Worm (Caenorhabditis elegans): ENCODE results near the gene W07E6.5.
"Not testable (repeated sequence)": the region's sequence is repeated elsewhere in the genome, so short reads cannot be mapped to it uniquely, and the experiment has no call there.

W07E6.5 gene

DNA sequence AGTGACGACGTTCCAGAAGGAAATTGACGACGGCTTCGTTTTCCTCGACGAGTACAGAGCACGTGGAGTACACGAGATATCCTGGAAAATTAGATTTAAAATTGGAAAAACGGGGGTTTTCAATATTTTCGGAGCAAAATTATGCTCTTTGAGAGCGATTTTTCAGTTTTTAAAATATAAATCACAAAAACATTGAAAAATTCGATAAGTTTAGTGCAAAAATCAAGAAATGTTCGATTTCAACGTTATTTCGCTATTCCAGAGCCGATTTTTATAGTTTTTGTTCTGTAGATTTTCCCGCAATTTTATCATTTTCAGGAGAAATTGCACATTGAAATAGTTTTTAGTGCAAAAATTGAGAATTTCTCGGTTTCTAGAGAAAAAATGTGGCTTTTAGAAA lies at the start of gene W07E6.5:
Gene W07E6.5, plus strand, starts transcription at position 301 of the 400 bp plus-strand sequence.
- no peak for TF ChIP-seq dao-5 (tag; optimal IDR thresholded peaks at IDR 0.05)
- TF ChIP-seq W03F9.2 (tag; optimal IDR thresholded peaks at IDR 0.05), result no peak

DNA sequence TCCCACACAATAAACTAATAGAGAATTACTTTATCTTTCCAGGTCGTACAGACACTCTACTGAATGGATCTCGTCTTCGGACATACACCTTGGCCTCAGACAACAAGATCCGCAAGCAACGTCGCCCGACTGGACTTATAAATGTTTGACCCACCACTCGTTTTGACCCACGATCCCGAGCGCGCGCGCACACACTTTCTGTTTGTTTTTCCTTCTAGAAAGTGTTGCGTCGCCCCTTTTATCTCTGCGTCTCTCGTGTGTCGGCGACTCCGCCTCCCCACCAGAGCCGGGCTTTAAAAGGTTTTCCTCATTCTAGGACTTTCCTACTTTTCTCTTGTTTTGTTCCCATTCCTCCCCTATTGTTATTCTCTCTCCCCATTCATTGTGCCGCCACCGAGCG lies 36.0 kb upstream of the W07E6.5 start:
- TF ChIP-seq dao-5 (tag; optimal IDR thresholded peaks at IDR 0.05) (no peak), him-1 (tag; optimal IDR thresholded peaks at IDR 0.05) (no peak), W03F9.2 (tag; optimal IDR thresholded peaks at IDR 0.05) (no peak)

ce11 chrII:441102-441501 lies 32.2 kb upstream of the W07E6.5 start, which contains the start of gene C24H12.1:
Gene C24H12.1 (plus strand): TSS chrII:441402.
- not testable (repeated sequence) for TF ChIP-seq dao-5, him-1, W03F9.2 (tag; optimal IDR thresholded peaks at IDR 0.05)

DNA sequence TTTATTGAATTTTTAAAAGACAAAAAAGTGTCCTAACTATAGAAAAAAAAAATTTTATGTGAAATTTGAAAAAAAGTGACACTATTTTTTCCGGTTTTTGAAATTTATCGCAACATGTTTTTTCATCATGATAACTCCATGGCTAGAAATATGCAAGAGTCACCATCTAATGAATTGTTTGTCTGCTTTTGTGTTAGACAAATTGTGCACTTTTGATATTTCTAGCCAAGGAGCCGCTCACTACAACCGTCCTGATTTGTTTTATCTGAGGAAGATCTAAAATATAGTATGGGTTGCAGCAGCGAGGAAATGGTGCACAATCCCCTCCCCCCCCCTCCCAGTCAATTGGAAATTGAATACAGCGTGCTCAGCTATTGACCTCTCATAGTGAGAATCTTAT lies 18.7 kb upstream of the W07E6.5 start, which contains the start of gene W10D9.1:
Gene W10D9.1, plus strand, starts transcription at position 301 of the 400 bp plus-strand sequence.
- TF ChIP-seq dao-5, him-1, W03F9.2 (tag; optimal IDR thresholded peaks at IDR 0.05): not testable (repeated sequence)

DNA sequence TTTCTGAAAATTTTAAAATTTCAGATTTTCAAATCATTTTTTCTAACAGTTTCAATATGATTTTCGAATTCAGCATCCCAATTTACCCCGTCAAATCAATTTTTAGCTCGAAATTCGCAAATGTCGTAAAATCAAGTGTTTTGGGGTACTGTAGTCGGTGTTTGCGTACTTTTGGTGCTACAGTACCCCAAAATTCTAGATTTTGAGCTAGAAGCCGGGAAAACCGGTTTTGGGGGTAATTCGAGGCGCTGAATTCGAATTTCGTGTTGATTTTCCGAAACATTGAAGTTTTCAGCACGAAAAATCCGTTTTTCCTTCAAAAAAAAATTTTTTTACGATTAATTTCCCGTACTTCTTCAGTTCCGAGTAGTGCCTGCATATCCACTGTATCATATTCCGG lies 16.9 kb upstream of the W07E6.5 start:
- no peak for TF ChIP-seq dao-5 (tag; optimal IDR thresholded peaks at IDR 0.05)
- TF ChIP-seq W03F9.2 (tag; optimal IDR thresholded peaks at IDR 0.05), result no peak
- no peak for TF ChIP-seq him-1 (tag; optimal IDR thresholded peaks at IDR 0.05)

DNA sequence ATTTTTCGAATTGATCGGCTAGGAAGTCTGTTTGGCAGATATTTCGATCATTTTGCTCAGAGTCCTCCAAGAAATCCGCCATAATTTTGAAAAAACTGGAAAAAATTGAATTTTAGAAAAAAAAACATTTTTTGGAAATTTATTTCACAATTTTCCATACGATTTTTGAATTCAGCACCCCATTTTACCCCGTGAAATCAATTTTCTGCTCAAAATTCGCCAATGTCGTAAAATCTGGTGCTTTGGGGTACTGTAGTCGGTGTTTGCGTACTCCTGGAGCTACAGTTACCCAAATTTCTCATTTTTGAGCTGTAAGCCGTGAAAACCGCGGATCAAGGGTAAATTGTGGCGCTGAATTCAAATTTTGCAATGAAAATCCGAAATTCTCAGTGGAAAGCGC lies 15.5 kb upstream of the W07E6.5 start, which contains the start of gene gvd-1:
Gene gvd-1, minus strand, starts transcription at position 101 of the 400 bp plus-strand sequence.
- TF ChIP-seq W03F9.2 (tag; optimal IDR thresholded peaks at IDR 0.05) (no peak), dao-5 (tag; optimal IDR thresholded peaks at IDR 0.05) (no peak), him-1 (tag; optimal IDR thresholded peaks at IDR 0.05) (no peak)

ce11 chrII:460835-461234 lies 12.5 kb upstream of the W07E6.5 start, which contains the start of gene W10D9.3:
Gene W10D9.3 (minus strand): TSS chrII:460935.
- no peak for TF ChIP-seq dao-5 (tag; optimal IDR thresholded peaks at IDR 0.05)
- no peak for TF ChIP-seq W03F9.2 (tag; optimal IDR thresholded peaks at IDR 0.05)
- no peak for TF ChIP-seq him-1 (tag; optimal IDR thresholded peaks at IDR 0.05)

- TF ChIP-seq W03F9.2 (tag; optimal IDR thresholded peaks at IDR 0.05) (no peak), dao-5 (tag; optimal IDR thresholded peaks at IDR 0.05) (no peak), him-1 (tag; optimal IDR thresholded peaks at IDR 0.05) (no peak)
These were observed 12.0 kb upstream of the W07E6.5 start for ce11 chrII:461297-461696.

DNA sequence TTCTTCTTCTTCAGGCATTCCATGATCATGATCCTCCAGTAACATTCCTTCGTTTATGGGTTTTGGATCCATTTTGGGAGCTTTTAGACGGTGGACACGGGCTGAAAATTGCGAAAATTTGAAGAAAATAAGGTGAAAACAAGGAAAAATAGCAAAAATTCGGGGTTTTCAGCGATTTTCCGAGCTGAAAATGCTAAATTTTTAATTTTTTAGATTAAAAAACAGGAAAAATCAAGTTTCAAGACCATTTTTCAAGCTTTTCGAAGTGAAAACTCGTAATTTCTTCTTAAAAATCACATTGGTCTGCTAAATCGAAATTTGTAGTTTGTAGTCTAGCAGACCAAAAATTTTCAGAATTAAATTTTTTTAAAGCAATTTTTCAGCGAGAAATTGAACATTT lies 6.0 kb upstream of the W07E6.5 start, which contains the start of gene nfyb-1:
Gene nfyb-1, minus strand, starts transcription at position 101 of the 400 bp plus-strand sequence.
- TF ChIP-seq W03F9.2 (tag; optimal IDR thresholded peaks at IDR 0.05), result no peak
- TF ChIP-seq him-1 (tag; optimal IDR thresholded peaks at IDR 0.05), result no peak
- no peak for TF ChIP-seq dao-5 (tag; optimal IDR thresholded peaks at IDR 0.05)

ce11 chrII:470375-470774 lies 2.9 kb upstream of the W07E6.5 start, which contains the start of gene tomm-22:
Gene tomm-22 (minus strand): TSS chrII:470475.
- TF ChIP-seq W03F9.2 (tag; optimal IDR thresholded peaks at IDR 0.05) (no peak), him-1 (tag; optimal IDR thresholded peaks at IDR 0.05) (no peak)

ce11 chrII:475312-475711 lies 2.0 kb downstream of the W07E6.5 start:
- TF ChIP-seq W03F9.2 (tag; optimal IDR thresholded peaks at IDR 0.05), result no peak

DNA sequence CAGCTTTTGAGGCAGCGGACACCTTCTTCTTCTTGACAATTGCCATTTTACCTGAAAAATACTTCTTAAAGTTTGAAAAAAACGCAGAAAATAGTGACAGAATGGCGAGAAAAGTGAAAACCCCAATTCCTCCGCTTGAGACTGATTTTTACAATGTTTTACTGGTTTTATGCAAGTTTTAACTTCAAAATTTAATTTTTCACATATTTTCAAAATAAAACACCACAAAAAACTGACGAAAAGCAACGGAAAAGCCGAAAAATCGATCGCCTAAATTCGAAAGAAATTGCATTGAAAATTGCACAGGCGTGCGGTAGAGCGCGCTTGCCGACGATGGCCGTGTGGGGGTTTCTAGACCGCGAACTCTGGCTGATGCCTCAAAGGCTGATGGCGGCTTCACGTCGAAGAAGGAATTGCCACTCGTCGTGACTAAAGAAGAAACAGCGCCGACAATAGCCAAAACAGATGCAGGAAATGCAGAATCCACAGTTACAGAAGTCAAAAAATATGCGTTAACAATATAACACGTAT lies 2.7 kb downstream of the W07E6.5 start, which contains the start of gene nsun-1:
Gene nsun-1, minus strand, starts transcription at position 51 of the 531 bp plus-strand sequence.
- no peak for TF ChIP-seq dao-5 (tag; optimal IDR thresholded peaks at IDR 0.05)
- TF ChIP-seq W03F9.2 (tag; optimal IDR thresholded peaks at IDR 0.05), result peak; percentile 35

- TF ChIP-seq dao-5 (tag; optimal IDR thresholded peaks at IDR 0.05) (no peak), him-1 (tag; optimal IDR thresholded peaks at IDR 0.05) (no peak), W03F9.2 (tag; optimal IDR thresholded peaks at IDR 0.05) (peak; percentile 83)
These were observed 11.1 kb downstream of the W07E6.5 start, which contains the start of the genes gldi-1 and prp-21 for ce11 chrII:484328-484916. Gene gldi-1 (minus strand): TSS chrII:484378. Gene prp-21 (plus strand): TSS chrII:484866.

- TF ChIP-seq him-1 (tag; optimal IDR thresholded peaks at IDR 0.05) (no peak), W03F9.2 (tag; optimal IDR thresholded peaks at IDR 0.05) (no peak), dao-5 (tag; optimal IDR thresholded peaks at IDR 0.05) (no peak)
These were observed 21.8 kb downstream of the W07E6.5 start, which contains the start of gene sms-5 for ce11 chrII:495124-495523. Gene sms-5 (plus strand): TSS chrII:495424.
